Fruit fly (Drosophila melanogaster): ENCODE measurements around the gene Dop1R1.

DNA sequence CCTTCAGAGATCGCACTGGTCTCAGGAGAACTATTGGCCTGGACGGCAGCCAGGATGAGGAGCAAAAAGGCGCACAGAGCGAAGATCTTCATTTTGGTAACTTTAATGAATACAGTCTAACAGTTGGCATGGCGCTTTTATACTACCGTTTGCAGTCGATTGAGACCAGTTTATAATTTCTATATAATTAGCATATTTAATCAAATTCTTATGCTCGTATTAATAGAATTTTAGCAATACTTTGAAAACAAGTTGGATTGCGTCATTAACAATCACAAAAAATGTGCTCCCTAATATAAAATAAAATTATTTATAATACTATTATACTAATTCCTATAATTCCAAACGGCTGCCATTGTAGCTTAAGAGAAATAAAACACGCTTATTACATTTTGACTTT lies 60.3 kb downstream of the Dop1R1 start, which contains the start of gene CG44215:
- TF ChIP-seq usp (GFP tag; optimal IDR thresholded peaks at IDR 0.05) (no peak), psq (GFP tag; optimal IDR thresholded peaks at IDR 0.05) (no peak), Sp1 (GFP tag; optimal IDR thresholded peaks at IDR 0.05) (no peak), lola (GFP tag; optimal IDR thresholded peaks at IDR 0.05) (no peak), Dif (GFP tag; optimal IDR thresholded peaks at IDR 0.05; ENCODE audit: partially characterized antibody) (no peak)
